Fruit fly (Drosophila melanogaster) whole organism, embryonic: ENCODE measurements around the gene CG32487.
A peak's percentile ranks its signal among the peaks of the same experiment; 100 is the strongest.

Source experiments
- Antp ChIP-seq: fragments of 200-800 bp; sonication (Bioruptor generic); optimal IDR thresholded peaks from 3 replicates; lab custom pipeline; 2016; ENCODE audit warnings: missing biosample characterization, missing genetic modification characterization
- CG10431 ChIP-seq: fragments of 200-800 bp; sonication (Bioruptor generic); optimal IDR thresholded peaks from 3 replicates; lab custom pipeline; 2018; ENCODE audit warnings: missing biosample characterization, mild to moderate bottlenecking, missing genetic modification characterization
- CG10979 ChIP-seq: fragments of 200-800 bp; sonication (Bioruptor generic); optimal IDR thresholded peaks from 2 replicates; lab custom pipeline; 2018; ENCODE audit warnings: missing biosample characterization, mild to moderate bottlenecking, missing genetic modification characterization, moderate library complexity
- CG1233 ChIP-seq: fragments of 200-800 bp; sonication (Bioruptor generic); optimal IDR thresholded peaks from 4 replicates; lab custom pipeline; 2018; ENCODE audit warnings: missing biosample characterization, mild to moderate bottlenecking, missing genetic modification characterization
- CG13624 ChIP-seq: fragments of 200-800 bp; sonication (Bioruptor generic); optimal IDR thresholded peaks from 2 replicates; lab custom pipeline; 2016; ENCODE audit warnings: missing biosample characterization, missing genetic modification characterization
- CG17829 ChIP-seq: fragments of 200-800 bp; optimal IDR thresholded peaks from 2 replicates; lab custom pipeline; 2019; ENCODE audit warnings: missing biosample characterization, mild to moderate bottlenecking, missing genetic modification characterization, moderate library complexity
- CG17912 ChIP-seq: fragments of 200-800 bp; sonication (Bioruptor generic); optimal IDR thresholded peaks from 2 replicates; lab custom pipeline; 2018; ENCODE audit warnings: missing biosample characterization, mild to moderate bottlenecking, missing genetic modification characterization
- CG2202 ChIP-seq: fragments of 200-800 bp; sonication (Bioruptor generic); optimal IDR thresholded peaks from 2 replicates; lab custom pipeline; 2018; ENCODE audit warnings: missing biosample characterization, mild to moderate bottlenecking, missing genetic modification characterization
- CG30403 ChIP-seq: fragments of 200-800 bp; sonication (Bioruptor generic); optimal IDR thresholded peaks from 3 replicates; lab custom pipeline; 2016; ENCODE audit warnings: missing biosample characterization, missing genetic modification characterization
- CG31224 ChIP-seq: fragments of 200-800 bp; sonication (Bioruptor generic); IDR thresholded peaks from 2 replicates; pipeline ENCODE4 v1.3.6; 2022; ENCODE audit warnings: missing biosample characterization, missing genetic modification characterization
- CG3838 ChIP-seq: fragments of 200-800 bp; sonication (Bioruptor generic); optimal IDR thresholded peaks from 3 replicates; lab custom pipeline; 2016; ENCODE audit warnings: missing biosample characterization, missing genetic modification characterization
- CG5180 ChIP-seq: fragments of 200-800 bp; sonication (Bioruptor generic); optimal IDR thresholded peaks from 3 replicates; lab custom pipeline; 2017; ENCODE audit warnings: missing biosample characterization, missing genetic modification characterization, mild to moderate bottlenecking, moderate library complexity, missing genetic modification reagents
- CG6272 ChIP-seq: fragments of 200-800 bp; sonication (Bioruptor generic); IDR thresholded peaks from 2 replicates; pipeline ENCODE4 v1.3.6; 2022; ENCODE audit warnings: missing biosample characterization, missing genetic modification characterization
- CG7987 ChIP-seq: fragments of 200-800 bp; sonication (Bioruptor generic); optimal IDR thresholded peaks from 2 replicates; lab custom pipeline; 2018; ENCODE audit warnings: missing biosample characterization, mild to moderate bottlenecking, missing genetic modification characterization, moderate library complexity
- CG8359 ChIP-seq: fragments of 200-800 bp; sonication (Bioruptor generic); optimal IDR thresholded peaks from 2 replicates; lab custom pipeline; 2017; ENCODE audit warnings: missing biosample characterization, mild to moderate bottlenecking, missing genetic modification characterization, borderline replicate concordance
- Dbx ChIP-seq: fragments of 200-800 bp; sonication (Bioruptor generic); IDR thresholded peaks from 3 replicates; pipeline ENCODE4 v1.3.6; 2022; ENCODE audit warnings: missing biosample characterization, missing genetic modification characterization
- Hr39 ChIP-seq: fragments of >200 bp; optimal IDR thresholded peaks from 2 replicates; lab custom pipeline; 2017
- Lim3 ChIP-seq: fragments of 200-800 bp; sonication (Bioruptor generic); IDR thresholded peaks from 2 replicates; pipeline ENCODE4 v1.3.6; 2022; ENCODE audit warnings: missing biosample characterization, missing genetic modification characterization
- MBD-R2 ChIP-seq: fragments of 200-800 bp; sonication (Bioruptor generic); IDR thresholded peaks from 2 replicates; pipeline ENCODE4 v1.3.6; 2022; ENCODE audit warnings: missing biosample characterization, missing genetic modification characterization
- Nf-YC ChIP-seq: fragments of 200-800 bp; optimal IDR thresholded peaks from 3 replicates; lab custom pipeline; 2019; ENCODE audit warnings: missing biosample characterization, mild to moderate bottlenecking, missing genetic modification characterization, moderate library complexity
- Oli ChIP-seq: fragments of 200-800 bp; sonication (Bioruptor generic); optimal IDR thresholded peaks from 2 replicates; lab custom pipeline; 2018; ENCODE audit warnings: missing biosample characterization, mild to moderate bottlenecking, missing genetic modification characterization, moderate library complexity
- Ptx1 ChIP-seq: fragments of 200-800 bp; sonication (Bioruptor generic); IDR thresholded peaks from 2 replicates; pipeline ENCODE4 v1.3.6; 2022; ENCODE audit warnings: missing biosample characterization, missing genetic modification characterization
- Xbp1 ChIP-seq: fragments of 200-800 bp; sonication (Bioruptor generic); optimal IDR thresholded peaks from 3 replicates; lab custom pipeline; 2016; ENCODE audit warnings: missing biosample characterization, mild to moderate bottlenecking, missing genetic modification characterization
- bigmax ChIP-seq: fragments of 200-800 bp; sonication (Bioruptor generic); optimal IDR thresholded peaks from 2 replicates; lab custom pipeline; 2018; ENCODE audit warnings: missing biosample characterization, mild to moderate bottlenecking, missing genetic modification characterization
- caup ChIP-seq: fragments of 200-800 bp; sonication (Bioruptor generic); optimal IDR thresholded peaks from 3 replicates; lab custom pipeline; 2017; ENCODE audit warnings: missing biosample characterization, mild to moderate bottlenecking, missing genetic modification characterization, moderate library complexity; ENCODE audit not compliant: severe bottlenecking
- chn ChIP-seq: fragments of 200-800 bp; sonication (Bioruptor generic); optimal IDR thresholded peaks from 2 replicates; lab custom pipeline; 2016; ENCODE audit warnings: missing biosample characterization, missing genetic modification characterization
- dmrt11E ChIP-seq: fragments of 200-800 bp; sonication (Bioruptor generic); optimal IDR thresholded peaks from 3 replicates; lab custom pipeline; 2018; ENCODE audit warnings: missing biosample characterization, mild to moderate bottlenecking, missing genetic modification characterization, moderate library complexity
- ewg ChIP-seq: fragments of 200-800 bp; sonication (Bioruptor generic); optimal IDR thresholded peaks from 3 replicates; lab custom pipeline; 2017; ENCODE audit warnings: mild to moderate bottlenecking, missing biosample characterization, missing genetic modification reagents, missing genetic modification characterization
- exex ChIP-seq: fragments of 200-800 bp; sonication (Bioruptor generic); optimal IDR thresholded peaks from 4 replicates; lab custom pipeline; 2018; ENCODE audit warnings: missing biosample characterization, mild to moderate bottlenecking, missing genetic modification characterization, moderate library complexity
- fru ChIP-seq: fragments of >200 bp; optimal IDR thresholded peaks from 2 replicates; lab custom pipeline; 2017
- gcm ChIP-seq: fragments of 200-800 bp; sonication (Bioruptor generic); optimal IDR thresholded peaks from 2 replicates; lab custom pipeline; 2019; ENCODE audit warnings: missing biosample characterization, mild to moderate bottlenecking, missing genetic modification characterization, moderate library complexity
- gcm2 ChIP-seq: fragments of 200-800 bp; sonication (Bioruptor generic); optimal IDR thresholded peaks from 2 replicates; lab custom pipeline; 2016; ENCODE audit warnings: missing biosample characterization, missing genetic modification characterization
- grn ChIP-seq: fragments of 200-800 bp; sonication (Bioruptor generic); optimal IDR thresholded peaks from 3 replicates; lab custom pipeline; 2017; ENCODE audit warnings: missing biosample characterization, missing genetic modification characterization
- gsb ChIP-seq: fragments of 200-800 bp; sonication (Bioruptor generic); IDR thresholded peaks from 2 replicates; pipeline ENCODE4 v1.3.6; 2022; ENCODE audit warnings: missing biosample characterization, missing genetic modification characterization
- her ChIP-seq: fragments of 200-800 bp; sonication (Bioruptor generic); optimal IDR thresholded peaks from 2 replicates; lab custom pipeline; 2016; ENCODE audit warnings: missing biosample characterization, missing genetic modification characterization
- ind ChIP-seq: fragments of 200-800 bp; sonication (Bioruptor generic); optimal IDR thresholded peaks from 3 replicates; lab custom pipeline; 2016; ENCODE audit warnings: missing biosample characterization, missing genetic modification characterization
- inv ChIP-seq: fragments of 200-800 bp; sonication (Bioruptor generic); IDR thresholded peaks from 2 replicates; pipeline ENCODE4 v1.3.6; 2022; ENCODE audit warnings: missing biosample characterization, missing genetic modification characterization; ENCODE audit not compliant: partially characterized antibody
- maf-S ChIP-seq: fragments of 200-800 bp; sonication (Bioruptor generic); optimal IDR thresholded peaks from 2 replicates; lab custom pipeline; 2016; ENCODE audit warnings: missing biosample characterization, missing genetic modification characterization
- nau ChIP-seq: fragments of 200-800 bp; sonication (Bioruptor generic); optimal IDR thresholded peaks from 3 replicates; lab custom pipeline; 2017; ENCODE audit warnings: missing biosample characterization, mild to moderate bottlenecking, missing genetic modification characterization, missing genetic modification reagents
- p53 ChIP-seq: fragments of 200-800 bp; sonication (Bioruptor generic); optimal IDR thresholded peaks from 2 replicates; lab custom pipeline; 2016; ENCODE audit warnings: missing biosample characterization, missing genetic modification characterization
- sens ChIP-seq: fragments of 200-800 bp; sonication (Bioruptor generic); peaks from one replicate; lab custom pipeline; 2016; ENCODE audit warnings: missing biosample characterization, missing genetic modification characterization
- sens-2 ChIP-seq: fragments of 200-800 bp; sonication (Bioruptor generic); IDR thresholded peaks from 2 replicates; pipeline ENCODE4 v1.3.6; 2022; ENCODE audit warnings: missing biosample characterization, missing genetic modification characterization
- shn ChIP-seq: fragments of 200-800 bp; sonication (Bioruptor generic); optimal IDR thresholded peaks from 3 replicates; lab custom pipeline; 2016; ENCODE audit warnings: missing biosample characterization, missing genetic modification characterization
- sug ChIP-seq: fragments of 200-800 bp; optimal IDR thresholded peaks from 2 replicates; lab custom pipeline; 2019; ENCODE audit warnings: missing biosample characterization, mild to moderate bottlenecking, missing genetic modification characterization, moderate library complexity
- trem ChIP-seq: fragments of 200-800 bp; optimal IDR thresholded peaks from 3 replicates; lab custom pipeline; 2019; ENCODE audit warnings: missing biosample characterization, mild to moderate bottlenecking, missing genetic modification characterization, moderate library complexity
- unc-4 ChIP-seq: fragments of 200-800 bp; sonication (Bioruptor generic); IDR thresholded peaks from 2 replicates; pipeline ENCODE4 v1.3.6; 2022; ENCODE audit warnings: missing biosample characterization, missing genetic modification characterization; ENCODE audit not compliant: partially characterized antibody
- unpg ChIP-seq: fragments of 200-800 bp; sonication (Bioruptor generic); optimal IDR thresholded peaks from 3 replicates; lab custom pipeline; 2018; ENCODE audit warnings: missing biosample characterization, mild to moderate bottlenecking, missing genetic modification characterization, moderate library complexity
- vvl ChIP-seq: fragments of 200-800 bp; sonication (Bioruptor generic); IDR thresholded peaks from 2 replicates; pipeline ENCODE4 v1.3.6; 2022; ENCODE audit warnings: missing biosample characterization, missing genetic modification characterization
- zen2 ChIP-seq: fragments of 200-800 bp; sonication (Bioruptor generic); IDR thresholded peaks from 3 replicates; pipeline ENCODE4 v1.3.6; 2022; ENCODE audit warnings: missing biosample characterization, missing genetic modification characterization; ENCODE audit not compliant: partially characterized antibody

CG32487 gene

DNA sequence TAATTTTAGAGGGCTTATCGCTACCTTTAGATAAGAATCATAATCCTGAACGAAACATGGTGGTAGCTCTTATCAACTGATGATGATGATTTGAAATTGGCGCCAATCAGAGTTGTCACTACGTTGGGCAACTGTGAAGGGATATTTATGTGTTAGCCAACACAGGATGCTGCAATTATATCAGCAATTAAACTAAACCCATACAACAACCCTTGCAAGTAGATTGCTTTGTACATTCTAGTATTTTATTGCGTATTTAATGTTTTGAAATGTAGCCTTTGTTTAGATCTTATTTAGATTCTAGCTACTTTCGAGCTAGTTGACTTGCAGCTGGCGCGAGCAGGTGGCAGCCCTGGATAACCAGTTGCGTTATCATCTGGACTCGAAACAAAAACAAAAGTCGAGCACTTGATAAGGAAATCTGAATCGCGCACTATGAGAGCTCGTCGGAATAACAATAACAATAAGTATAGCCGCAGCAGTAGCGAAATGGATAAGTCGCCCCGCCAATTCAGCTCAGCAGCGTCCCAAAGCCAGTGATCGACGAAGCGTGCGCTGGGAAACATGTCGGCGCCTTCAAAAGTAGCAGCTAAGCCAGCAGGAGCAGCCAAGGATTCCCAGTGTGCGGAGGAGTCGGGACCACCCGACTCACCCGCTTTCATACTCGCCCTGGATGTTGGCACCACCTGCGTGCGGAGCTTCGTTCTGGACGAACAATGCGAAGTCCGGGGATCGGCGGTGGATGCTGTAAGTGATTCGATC lies 35.2 kb upstream of the CG32487 start, which contains the start of gene CG1271 (continued):
- no peak for TF ChIP-seq ewg
- TF ChIP-seq nau (GFP tag; lab: Kevin White, UChicago), result peak; percentile 71
- no peak for TF ChIP-seq bigmax (GFP tag; lab: Kevin White, UChicago)
- peak; percentile 23 for TF ChIP-seq gcm2 (GFP tag; lab: Kevin White, UChicago)
- TF ChIP-seq Xbp1 (GFP tag; lab: Kevin White, UChicago), result peak; percentile 62
- no peak for TF ChIP-seq CG2202 (tag; lab: Kevin White, UChicago)
- TF ChIP-seq trem (tag; lab: Kevin White, UChicago), result peak; percentile 90
- TF ChIP-seq vvl (GFP tag; lab: Robert Waterston, UW), result peak; percentile 67
- peak; percentile 92 for TF ChIP-seq grn (GFP tag; lab: Kevin White, UChicago)
- peak; percentile 85 for TF ChIP-seq sens
- TF ChIP-seq Hr39 (lab: Kevin White, UChicago), result no peak
- no peak for TF ChIP-seq Lim3
- TF ChIP-seq CG10979, result peak; percentile 47
- no peak for TF ChIP-seq gcm (GFP tag; lab: Kevin White, UChicago)
- TF ChIP-seq caup (GFP tag; lab: Kevin White, UChicago), result peak; percentile 67
- TF ChIP-seq CG30403 (GFP tag; lab: Kevin White, UChicago), result peak; percentile 77
- no peak for TF ChIP-seq CG8359 (GFP tag; lab: Kevin White, UChicago)
- no peak for TF ChIP-seq zen2
- TF ChIP-seq CG3838 (GFP tag; lab: Kevin White, UChicago), result no peak
- peak; percentile 59 for TF ChIP-seq maf-S (GFP tag; lab: Kevin White, UChicago)
- TF ChIP-seq CG10431 (GFP tag; lab: Kevin White, UChicago), result no peak
- peak; percentile 77 for TF ChIP-seq ind
- peak; percentile 41; the same call in 1 of the 3 replicates for TF ChIP-seq Dbx (GFP tag; lab: Robert Waterston, UW)
- TF ChIP-seq p53, result no peak
- peak; percentile 26; the same call in 1 of the 2 replicates for TF ChIP-seq gsb (GFP tag; lab: Robert Waterston, UW)
- peak; percentile 82 for TF ChIP-seq CG13624 (GFP tag; lab: Kevin White, UChicago)
- TF ChIP-seq sug (tag; lab: Kevin White, UChicago), result peak; percentile 93
- 0 out of 2 replicates have a peak, but pooled peaks have one; percentile 5 for TF ChIP-seq CG31224 (GFP tag; lab: Robert Waterston, UW)
- no peak for TF ChIP-seq fru (lab: Kevin White, UChicago)
- TF ChIP-seq unpg (GFP tag; lab: Kevin White, UChicago), result peak; percentile 43
- TF ChIP-seq exex, result peak; percentile 80
- peak; percentile 65 for TF ChIP-seq Antp (GFP tag; lab: Kevin White, UChicago)
- TF ChIP-seq chn (GFP tag; lab: Kevin White, UChicago), result peak; percentile 53
- TF ChIP-seq shn (GFP tag; lab: Kevin White, UChicago), result peak; percentile 65
- peak; percentile 78 for TF ChIP-seq Nf-YC (tag; lab: Kevin White, UChicago)
- peak; percentile 51 for TF ChIP-seq CG1233 (GFP tag; lab: Kevin White, UChicago)
- TF ChIP-seq her, result peak; percentile 51
- peak; percentile 21; the same call in 1 of the 2 replicates for TF ChIP-seq inv
- TF ChIP-seq CG17829, result peak; percentile 76
- TF ChIP-seq CG7987, result peak; percentile 17
- peak; percentile 51 for TF ChIP-seq unc-4
- peak; percentile 32 for TF ChIP-seq CG5180 (GFP tag; lab: Kevin White, UChicago)
- 0 out of 2 replicates have a peak, but pooled peaks have one; percentile 25 for TF ChIP-seq sens-2 (GFP tag; lab: Robert Waterston, UW)
- no peak for TF ChIP-seq CG17912 (GFP tag; lab: Kevin White, UChicago)
- 0 out of 2 replicates have a peak, but pooled peaks have one; percentile 37 for TF ChIP-seq CG6272 (GFP tag; lab: Robert Waterston, UW)
- TF ChIP-seq dmrt11E (tag; lab: Kevin White, UChicago), result peak; percentile 11
- TF ChIP-seq Oli (tag; lab: Kevin White, UChicago), result no peak
- TF ChIP-seq MBD-R2 (GFP tag; lab: Robert Waterston, UW), result peak; percentile 47
- TF ChIP-seq Ptx1 (GFP tag; lab: Robert Waterston, UW), result peak; percentile 69
